Worm (Caenorhabditis elegans) whole organism, L3 larva: ENCODE results near the gene F36H9.1.

Experiments
- ceh-16 ChIP-seq: sonication (generic microtip); optimal IDR thresholded peaks from 2 replicates; lab custom pipeline; 2017; ENCODE audit warnings: missing biosample characterization, missing genetic modification characterization
- egl-27 ChIP-seq: sonication (generic microtip); optimal IDR thresholded peaks from 4 replicates; lab custom pipeline; 2017; ENCODE audit warnings: missing biosample characterization, missing genetic modification reagents, missing genetic modification characterization
- nhr-11 ChIP-seq: fragments of 150-350 bp; optimal IDR thresholded peaks from 2 replicates; lab custom pipeline; 2014; ENCODE audit warnings: missing biosample characterization, missing genetic modification characterization
- nhr-12 ChIP-seq: fragments of 150-350 bp; optimal IDR thresholded peaks from 2 replicates; lab custom pipeline; 2014; ENCODE audit warnings: missing biosample characterization, missing genetic modification characterization
- nhr-77 ChIP-seq: fragments of 150-350 bp; optimal IDR thresholded peaks from 2 replicates; lab custom pipeline; 2014; ENCODE audit warnings: missing biosample characterization, missing genetic modification characterization
- pqm-1 ChIP-seq: fragments of 150-350 bp; optimal IDR thresholded peaks from 2 replicates; lab custom pipeline; 2017; ENCODE audit warnings: missing biosample characterization, missing genetic modification characterization, inconsistent platforms
- snpc-4 ChIP-seq: fragments of 150-350 bp; optimal IDR thresholded peaks from 2 replicates; lab custom pipeline; 2014; ENCODE audit warnings: missing biosample characterization, missing genetic modification characterization
- unc-39 ChIP-seq: sonication (generic microtip); optimal IDR thresholded peaks from 4 replicates; lab custom pipeline; 2017; ENCODE audit warnings: missing biosample characterization, missing genetic modification characterization
- unc-62 ChIP-seq: fragments of 150-350 bp; sonication (generic microtip); optimal IDR thresholded peaks from 4 replicates; lab custom pipeline; 2014; ENCODE audit warnings: missing biosample characterization, missing genetic modification reagents, missing genetic modification characterization

ce11 chrV:1771727-1772126 is 22.6 kb upstream of the F36H9.1 start, which contains the start of gene dhs-13:
- TF ChIP-seq snpc-4 (tag; lab: Kevin White, UChicago) = no peak
- no peak for TF ChIP-seq nhr-12 (tag; lab: Kevin White, UChicago)
- no peak for TF ChIP-seq nhr-11 (tag; lab: Kevin White, UChicago)
- no peak for TF ChIP-seq ceh-16 (tag; lab: Kevin White, UChicago)
- TF ChIP-seq unc-39 = no peak
- no peak for TF ChIP-seq nhr-77 (tag; lab: Kevin White, UChicago)
- TF ChIP-seq pqm-1 (tag; lab: Kevin White, UChicago) = no peak
- no peak for TF ChIP-seq egl-27 (tag; lab: Kevin White, UChicago)
- TF ChIP-seq unc-62 (GFP tag; lab: Kevin White, UChicago) = no peak
